Worm (Caenorhabditis elegans): Measurements from ENCODE around the gene str-115.

DNA sequence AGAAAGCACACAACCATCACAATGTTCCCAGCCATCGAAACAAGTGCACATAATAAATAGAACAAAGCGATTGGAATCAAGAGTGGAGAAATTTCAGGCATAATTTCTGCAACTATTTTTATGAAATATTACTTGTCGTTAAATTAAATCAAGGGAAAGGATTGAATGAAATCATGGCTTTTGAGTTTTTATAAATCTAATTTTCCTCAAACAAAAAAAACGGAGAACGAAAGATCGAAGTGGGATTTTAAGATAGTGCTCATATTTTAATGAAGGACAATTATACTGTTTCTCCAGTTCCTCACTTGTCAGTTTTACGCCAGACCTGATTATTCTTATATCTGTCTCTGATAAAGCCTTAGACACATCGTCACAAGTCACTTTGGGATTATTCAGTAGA lies 16.5 kb upstream of the str-115 start, which contains the start of gene srsx-33:
- TF ChIP-seq ceh-79 (tag; optimal IDR thresholded peaks at IDR 0.05) (no peak), hmg-1.2 (GFP tag; IDR thresholded peaks at IDR 0.05) (no peak), attf-6 (GFP tag; IDR thresholded peaks at IDR 0.05) (no peak), F33H1.4 (GFP tag; IDR thresholded peaks at IDR 0.05) (no peak), nhr-80 (tag; optimal IDR thresholded peaks at IDR 0.05) (no peak), die-1 (tag; optimal IDR thresholded peaks at IDR 0.05) (no peak), ets-4 (GFP tag; optimal IDR thresholded peaks at IDR 0.05) (no peak), nfya-1 (tag; optimal IDR thresholded peaks at IDR 0.05; ENCODE audit: borderline replicate concordance, insufficient read depth) (no peak), unc-62 (GFP tag; optimal IDR thresholded peaks at IDR 0.05) (no peak), ztf-26 (tag; optimal IDR thresholded peaks at IDR 0.05) (no peak)

Measured in whole organism, young adult.